Fruit fly (Drosophila melanogaster) whole organism: ENCODE measurements around the gene Ance-3.

Source experiments
- CG8478 ChIP-seq: fragments of >200 bp; optimal IDR thresholded peaks from 2 replicates; lab custom pipeline; 2018; ENCODE audit warnings: inconsistent platforms
- Dll ChIP-seq: fragments of >200 bp; optimal IDR thresholded peaks from 2 replicates; lab custom pipeline; 2017
- EcR ChIP-seq, 2 experiments: fragments of >200 bp; optimal IDR thresholded peaks; 2 replicates each; lab custom pipeline; 2017; ENCODE audit warnings: missing biosample characterization in 2 of 2, missing genetic modification characterization in 2 of 2, missing genetic modification reagents in 2 of 2
- psq ChIP-seq: fragments of >200 bp; optimal IDR thresholded peaks from 2 replicates; lab custom pipeline; 2017
- usp ChIP-seq: fragments of >200 bp; optimal IDR thresholded peaks from 2 replicates; lab custom pipeline; 2017; ENCODE audit warnings: missing biosample characterization, missing genetic modification characterization, mixed read lengths

dm6 chr2L:13963467-13964122 lies 49.1 kb downstream of the Ance-3 start, which contains the start of gene NimB1:
- TF ChIP-seq Dll (lab: Kevin White, UChicago) (no peak), usp (GFP tag; lab: Kevin White, UChicago) (no peak), EcR (GFP tag; optimal IDR thresholded peaks at IDR 0.05; lab: Kevin White, UChicago) (no peak), CG8478 (lab: Kevin White, UChicago) (no peak), psq (lab: Kevin White, UChicago) (no peak)
